Worm (Caenorhabditis elegans) whole organism, L1 larva: ENCODE measurements around the gene srz-38.
"Not testable (repeated sequence)": the region's sequence is repeated elsewhere in the genome, so short reads cannot be mapped to it uniquely, and the experiment has no call there.

Experiments
- C16A3.4 ChIP-seq: fragments of 150-350 bp; optimal IDR thresholded peaks from 2 replicates; lab custom pipeline; 2014; ENCODE audit warnings: missing biosample characterization, missing genetic modification characterization
- C34B4.2 ChIP-seq: sonication (generic microtip); optimal IDR thresholded peaks from 2 replicates; lab custom pipeline; 2017; ENCODE audit warnings: mild to moderate bottlenecking, missing genetic modification characterization, missing compliant biosample characterization
- Y116A8C.19 ChIP-seq: sonication (generic microtip); optimal IDR thresholded peaks from 2 replicates; lab custom pipeline; 2016; ENCODE audit warnings: missing compliant biosample characterization, missing genetic modification characterization, borderline replicate concordance
- alr-1 ChIP-seq: fragments of 200-800 bp; sonication (Bioruptor generic); optimal IDR thresholded peaks from 2 replicates; lab custom pipeline; 2018; ENCODE audit warnings: borderline replicate concordance, mild to moderate bottlenecking, missing genetic modification characterization, missing compliant biosample characterization
- ceh-8 ChIP-seq: fragments of 200-800 bp; sonication (Bioruptor generic); optimal IDR thresholded peaks from 2 replicates; lab custom pipeline; 2018; ENCODE audit warnings: mild to moderate bottlenecking, missing genetic modification characterization, moderate library complexity, missing compliant biosample characterization
- ceh-82 ChIP-seq, 3 experiments: fragments of 150-350 bp in 1 of 3; sonication (generic microtip) in 2 of 3; optimal IDR thresholded peaks; 2 replicates each; lab custom pipeline; 2014 to 2017; ENCODE audit warnings: missing biosample characterization in 3 of 3, missing genetic modification characterization in 3 of 3
- ces-1 ChIP-seq: fragments of 150-350 bp; optimal IDR thresholded peaks from 2 replicates; lab custom pipeline; 2014; ENCODE audit warnings: missing biosample characterization, missing genetic modification reagents, missing genetic modification characterization
- egl-13 ChIP-seq: sonication (generic microtip); optimal IDR thresholded peaks from 2 replicates; lab custom pipeline; 2016; ENCODE audit warnings: missing genotype, missing genetic modification reagents, missing genetic modification characterization, missing compliant biosample characterization
- egl-27 ChIP-seq, 2 experiments: fragments of 150-350 bp in 1 of 2; sonication (generic microtip); optimal IDR thresholded peaks; 3 replicates each; lab custom pipeline; 2017 to 2018; ENCODE audit warnings: missing biosample characterization in 2 of 2, missing genetic modification characterization in 2 of 2, missing genetic modification reagents in 2 of 2
- ets-5 ChIP-seq: fragments of 200-800 bp; sonication (Bioruptor generic); IDR thresholded peaks from 2 replicates; pipeline ENCODE4 v1.3.6; 2022; ENCODE audit warnings: missing genetic modification characterization, missing compliant biosample characterization
- fos-1 ChIP-seq: fragments of 150-350 bp; optimal IDR thresholded peaks from 2 replicates; lab custom pipeline; 2014; ENCODE audit warnings: missing biosample characterization, missing genetic modification characterization
- hpl-2 ChIP-seq: fragments of 150-350 bp; optimal IDR thresholded peaks from 2 replicates; lab custom pipeline; 2014; ENCODE audit warnings: missing biosample characterization, missing genetic modification reagents, missing genetic modification characterization
- isw-1 ChIP-seq: fragments of 200-800 bp; sonication (Bioruptor generic); IDR thresholded peaks from 2 replicates; pipeline ENCODE4 v1.3.6; 2022; ENCODE audit warnings: missing genetic modification characterization, missing compliant biosample characterization
- jun-1 ChIP-seq: fragments of 150-350 bp; optimal IDR thresholded peaks from 2 replicates; lab custom pipeline; 2014; ENCODE audit warnings: missing biosample characterization, missing genetic modification reagents, missing genetic modification characterization
- lin-13 ChIP-seq: fragments of 150-350 bp; optimal IDR thresholded peaks from 2 replicates; lab custom pipeline; 2014; ENCODE audit warnings: missing biosample characterization, missing genetic modification reagents, missing genetic modification characterization
- lin-35 ChIP-seq, 2 experiments: fragments of 150-350 bp; optimal IDR thresholded peaks; 2 replicates each; lab custom pipeline; 2014; ENCODE audit warnings: missing biosample characterization in 2 of 2, missing genetic modification characterization in 2 of 2, missing genetic modification reagents in 2 of 2
- lin-39 ChIP-seq: fragments of 150-350 bp; optimal IDR thresholded peaks from 2 replicates; lab custom pipeline; 2014; ENCODE audit warnings: missing biosample characterization, missing genetic modification reagents, missing genetic modification characterization
- lir-3 ChIP-seq: sonication (generic microtip); optimal IDR thresholded peaks from 2 replicates; lab custom pipeline; 2016; ENCODE audit warnings: mild to moderate bottlenecking, missing genetic modification characterization, moderate library complexity, missing compliant biosample characterization; ENCODE audit not compliant: poor library complexity
- mab-9 ChIP-seq: fragments of 200-800 bp; sonication (Bioruptor generic); IDR thresholded peaks from 2 replicates; pipeline ENCODE4 v1.3.6; 2022; ENCODE audit warnings: missing genetic modification reagents, missing genetic modification characterization, missing compliant biosample characterization
- nhr-11 ChIP-seq: fragments of 150-350 bp; optimal IDR thresholded peaks from 2 replicates; lab custom pipeline; 2014; ENCODE audit warnings: missing biosample characterization, missing genetic modification characterization
- nhr-19 ChIP-seq: fragments of 200-800 bp; sonication (Bioruptor generic); conservative IDR thresholded peaks from 2 replicates; pipeline ENCODE4 v1.3.6; 2022; ENCODE audit warnings: missing genetic modification characterization, missing compliant biosample characterization
- nhr-47 ChIP-seq: sonication (generic microtip); optimal IDR thresholded peaks from 2 replicates; lab custom pipeline; 2016; ENCODE audit warnings: mild to moderate bottlenecking, missing genetic modification characterization, moderate library complexity, missing compliant biosample characterization
- nhr-76 ChIP-seq: sonication (generic microtip); optimal IDR thresholded peaks from 2 replicates; lab custom pipeline; 2017; ENCODE audit warnings: missing biosample characterization, missing genetic modification characterization
- nhr-77 ChIP-seq: fragments of 150-350 bp; optimal IDR thresholded peaks from 2 replicates; lab custom pipeline; 2014; ENCODE audit warnings: missing biosample characterization, missing genetic modification characterization
- nhr-90 ChIP-seq: sonication (generic microtip); optimal IDR thresholded peaks from 2 replicates; lab custom pipeline; 2016; ENCODE audit warnings: mild to moderate bottlenecking, missing genetic modification characterization, missing compliant biosample characterization; ENCODE audit not compliant: poor library complexity
- snpc-4 ChIP-seq: fragments of 150-350 bp; optimal IDR thresholded peaks from 2 replicates; lab custom pipeline; 2014; ENCODE audit warnings: missing biosample characterization, missing genetic modification characterization
- snu-23 ChIP-seq: sonication (generic microtip); optimal IDR thresholded peaks from 2 replicates; lab custom pipeline; 2016; ENCODE audit warnings: missing genetic modification characterization, missing compliant biosample characterization
- sptf-1 ChIP-seq: fragments of 150-350 bp; optimal IDR thresholded peaks from 2 replicates; lab custom pipeline; 2014; ENCODE audit warnings: missing biosample characterization, missing genetic modification characterization
- sup-37 ChIP-seq: fragments of 200-800 bp; sonication (Bioruptor generic); optimal IDR thresholded peaks from 2 replicates; lab custom pipeline; 2018; ENCODE audit warnings: mild to moderate bottlenecking, missing genetic modification characterization, missing compliant biosample characterization
- unc-130 ChIP-seq: fragments of 150-350 bp; optimal IDR thresholded peaks from 2 replicates; lab custom pipeline; 2017; ENCODE audit warnings: missing biosample characterization, missing genetic modification characterization, inconsistent platforms
- unc-86 ChIP-seq: sonication (generic microtip); optimal IDR thresholded peaks from 2 replicates; lab custom pipeline; 2016; ENCODE audit warnings: missing genetic modification characterization, missing compliant biosample characterization
- unc-98 ChIP-seq: fragments of 200-800 bp; sonication (Bioruptor generic); IDR thresholded peaks from 2 replicates; pipeline ENCODE4 v1.3.6; 2022; ENCODE audit warnings: missing genetic modification characterization, missing compliant biosample characterization
- xbp-1 ChIP-seq: sonication (generic microtip); optimal IDR thresholded peaks from 2 replicates; lab custom pipeline; 2016; ENCODE audit warnings: missing genetic modification characterization, missing compliant biosample characterization
- ztf-11 ChIP-seq, 2 experiments: sonication (generic microtip); optimal IDR thresholded peaks; 2 replicates each; lab custom pipeline; 2016 to 2017; ENCODE audit warnings: missing genetic modification characterization in 2 of 2, missing biosample characterization in 1 of 2, missing compliant biosample characterization in 1 of 2

The srz-38 gene

ce11 chrIV:16306918-16307317, 28.2 kb upstream of the srz-38 start:
- no peak for TF ChIP-seq lin-35 (GFP tag; optimal IDR thresholded peaks at IDR 0.05; lab: Kevin White, UChicago)
- no peak for TF ChIP-seq sptf-1
- no peak for TF ChIP-seq unc-86 (tag; lab: Kevin White, UChicago)
- TF ChIP-seq hpl-2 (GFP tag; lab: Kevin White, UChicago), result no peak

DNA sequence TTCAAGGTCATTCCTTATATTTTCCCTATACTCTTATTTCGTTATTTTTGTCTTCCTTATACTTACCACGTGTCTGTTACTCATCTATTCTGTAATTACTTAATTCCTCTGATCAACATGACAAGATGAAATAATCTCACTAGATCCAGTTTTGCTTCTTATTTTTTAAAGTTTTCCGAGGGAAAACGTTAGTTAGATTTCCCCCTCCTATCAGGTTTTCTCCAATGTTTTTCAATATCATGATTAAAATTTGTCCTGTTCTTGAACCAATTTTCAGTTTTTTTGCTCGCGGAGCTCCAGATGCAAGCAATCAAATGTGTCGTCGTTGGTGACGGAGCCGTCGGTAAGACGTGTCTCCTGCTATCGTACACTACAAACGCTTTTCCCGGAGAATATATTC, 27.2 kb upstream of the srz-38 start, which contains the start of gene rac-2:
Gene rac-2 (plus strand): TSS at position 301 of the 400 bp plus-strand sequence.
- TF ChIP-seq unc-98 (GFP tag; lab: Robert Waterston, UW); ets-5 (GFP tag; lab: Robert Waterston, UW); snpc-4 (tag; lab: Kevin White, UChicago): not testable (repeated sequence)

ce11 chrIV:16310103-16310502, 25.0 kb upstream of the srz-38 start:
- no peak for TF ChIP-seq lin-13 (GFP tag; lab: Kevin White, UChicago)
- no peak for TF ChIP-seq ztf-11 (tag; optimal IDR thresholded peaks at IDR 0.05; lab: Kevin White, UChicago)
- TF ChIP-seq unc-86 (tag; lab: Kevin White, UChicago), result no peak
- no peak for TF ChIP-seq fos-1 (tag; lab: Kevin White, UChicago)
- TF ChIP-seq C34B4.2 (tag; lab: Kevin White, UChicago), result no peak
- no peak for TF ChIP-seq nhr-90 (tag; lab: Kevin White, UChicago)
- TF ChIP-seq C16A3.4 (tag; lab: Kevin White, UChicago), result no peak
- TF ChIP-seq ces-1 (GFP tag; lab: Kevin White, UChicago), result no peak
- no peak for TF ChIP-seq nhr-47 (tag; lab: Kevin White, UChicago)
- TF ChIP-seq mab-9 (GFP tag; lab: Robert Waterston, UW), result no peak
- no peak for TF ChIP-seq nhr-76 (tag; lab: Kevin White, UChicago)
- TF ChIP-seq nhr-19 (GFP tag; lab: Robert Waterston, UW), result no peak
- TF ChIP-seq egl-13 (tag; lab: Kevin White, UChicago), result no peak
- TF ChIP-seq alr-1 (tag; lab: Kevin White, UChicago), result no peak
- TF ChIP-seq lir-3 (tag; lab: Kevin White, UChicago), result no peak
- TF ChIP-seq ceh-8, result no peak
- TF ChIP-seq Y116A8C.19 (tag; lab: Kevin White, UChicago), result no peak

DNA sequence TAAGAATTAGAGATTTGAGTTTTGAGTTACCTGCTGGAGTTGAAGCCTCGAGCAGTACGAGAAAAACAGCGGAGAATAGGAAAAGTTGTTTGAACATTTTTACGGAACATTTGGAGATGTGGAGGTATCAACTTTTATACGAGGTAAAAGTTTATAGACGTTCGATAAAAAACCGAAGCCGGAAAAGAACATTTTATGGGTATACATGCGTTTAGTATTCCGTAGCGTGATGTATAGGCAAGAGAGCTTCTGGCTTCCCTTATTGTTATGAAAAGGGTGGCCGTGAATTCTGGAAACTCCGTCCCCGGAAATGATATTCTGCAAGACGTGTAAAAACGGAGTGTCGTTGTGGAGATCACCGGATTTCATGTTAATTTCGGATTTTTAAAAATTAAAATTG, 14.7 kb upstream of the srz-38 start, which contains the start of gene K03D3.5:
Gene K03D3.5 (minus strand): TSS at position 101 of the 400 bp plus-strand sequence.
- TF ChIP-seq nhr-19 (GFP tag; lab: Robert Waterston, UW), result no peak
- TF ChIP-seq ztf-11 (tag; optimal IDR thresholded peaks at IDR 0.05; lab: Kevin White, UChicago), result no peak
- no peak for TF ChIP-seq lin-39 (tag; lab: Kevin White, UChicago)
- TF ChIP-seq nhr-11, result no peak
- no peak for TF ChIP-seq egl-27 (tag; optimal IDR thresholded peaks at IDR 0.05; lab: Kevin White, UChicago)
- TF ChIP-seq isw-1 (GFP tag; lab: Robert Waterston, UW), result no peak
- no peak for TF ChIP-seq ets-5 (GFP tag; lab: Robert Waterston, UW)
- TF ChIP-seq ceh-82 (tag; optimal IDR thresholded peaks at IDR 0.05; lab: Kevin White, UChicago), result no peak
- TF ChIP-seq nhr-77, result no peak
- no peak for TF ChIP-seq jun-1 (tag; lab: Kevin White, UChicago)
- TF ChIP-seq fos-1 (tag; lab: Kevin White, UChicago), result no peak
- no peak for TF ChIP-seq sup-37 (GFP tag; lab: Kevin White, UChicago)
- TF ChIP-seq snu-23 (GFP tag; lab: Kevin White, UChicago), result no peak
- TF ChIP-seq xbp-1 (tag; lab: Kevin White, UChicago), result no peak
- TF ChIP-seq unc-130 (tag; lab: Kevin White, UChicago), result no peak
